Worm (Caenorhabditis elegans) whole organism, late embryonic: ENCODE data around the gene T24A6.16.

Source experiments
- K02D7.2 ChIP-seq: sonication (generic microtip); optimal IDR thresholded peaks from 2 replicates; lab custom pipeline; 2017; ENCODE audit warnings: mild to moderate bottlenecking, missing genetic modification characterization, missing compliant biosample characterization
- K09A11.1 ChIP-seq: sonication (generic microtip); optimal IDR thresholded peaks from 2 replicates; lab custom pipeline; 2017; ENCODE audit warnings: antibody characterized with exemption, mild to moderate bottlenecking, missing genetic modification characterization, missing compliant biosample characterization; ENCODE audit not compliant: insufficient read depth
- T23F11.4 ChIP-seq: fragments of 200-800 bp; sonication (Bioruptor generic); optimal IDR thresholded peaks from 2 replicates; lab custom pipeline; 2018; ENCODE audit warnings: mild to moderate bottlenecking, missing genetic modification characterization, missing compliant biosample characterization
- Y22D7AL.16 ChIP-seq: sonication (generic microtip); optimal IDR thresholded peaks from 2 replicates; lab custom pipeline; 2016; ENCODE audit warnings: missing genetic modification characterization, missing compliant biosample characterization
- ama-1 ChIP-seq: fragments of 150-350 bp; optimal IDR thresholded peaks from 2 replicates; lab custom pipeline; 2014
- ceh-14 ChIP-seq: sonication (generic microtip); optimal IDR thresholded peaks from 2 replicates; lab custom pipeline; 2016; ENCODE audit warnings: missing genotype, missing genetic modification characterization, missing compliant biosample characterization
- ceh-18 ChIP-seq: sonication (generic microtip); optimal IDR thresholded peaks from 2 replicates; lab custom pipeline; 2016; ENCODE audit warnings: missing genetic modification characterization, missing compliant biosample characterization
- ceh-19 ChIP-seq: fragments of 200-800 bp; sonication (Bioruptor generic); optimal IDR thresholded peaks from 2 replicates; lab custom pipeline; 2018; ENCODE audit warnings: mild to moderate bottlenecking, missing genetic modification characterization, missing compliant biosample characterization
- ceh-22 ChIP-seq: sonication (generic microtip); optimal IDR thresholded peaks from 2 replicates; lab custom pipeline; 2017; ENCODE audit warnings: missing biosample characterization, missing genetic modification characterization
- ceh-24 ChIP-seq: sonication (generic microtip); optimal IDR thresholded peaks from 2 replicates; lab custom pipeline; 2016; ENCODE audit warnings: mild to moderate bottlenecking, missing genetic modification characterization, missing compliant biosample characterization
- ceh-31 ChIP-seq: sonication (generic microtip); optimal IDR thresholded peaks from 2 replicates; lab custom pipeline; 2016; ENCODE audit warnings: missing genetic modification characterization, missing compliant biosample characterization
- ceh-34 ChIP-seq: sonication (generic microtip); optimal IDR thresholded peaks from 2 replicates; lab custom pipeline; 2016; ENCODE audit warnings: mild to moderate bottlenecking, missing genetic modification characterization, missing compliant biosample characterization
- ceh-45 ChIP-seq: fragments of 200-800 bp; sonication (Bioruptor generic); IDR thresholded peaks from 2 replicates; pipeline ENCODE4 v1.3.6; 2022; ENCODE audit warnings: missing genetic modification reagents, missing genetic modification characterization, missing compliant biosample characterization
- ceh-48 ChIP-seq: sonication (generic microtip); optimal IDR thresholded peaks from 2 replicates; lab custom pipeline; 2016; ENCODE audit warnings: missing genetic modification characterization, inconsistent platforms, missing compliant biosample characterization
- ceh-6 ChIP-seq: fragments of 200-800 bp; sonication (Bioruptor generic); optimal IDR thresholded peaks from 2 replicates; lab custom pipeline; 2018; ENCODE audit warnings: mild to moderate bottlenecking, missing genetic modification characterization, missing compliant biosample characterization
- che-1 ChIP-seq: sonication (generic microtip); optimal IDR thresholded peaks from 2 replicates; lab custom pipeline; 2016; ENCODE audit warnings: mild to moderate bottlenecking, missing genetic modification characterization, missing compliant biosample characterization
- dmd-4 ChIP-seq: sonication (generic microtip); optimal IDR thresholded peaks from 2 replicates; lab custom pipeline; 2016; ENCODE audit warnings: borderline replicate concordance, missing genetic modification characterization, missing compliant biosample characterization
- dve-1 ChIP-seq: sonication (generic microtip); optimal IDR thresholded peaks from 2 replicates; lab custom pipeline; 2017; ENCODE audit warnings: antibody characterized with exemption, mild to moderate bottlenecking, missing genetic modification characterization, missing compliant biosample characterization
- elt-2 ChIP-seq: sonication (generic microtip); optimal IDR thresholded peaks from 2 replicates; lab custom pipeline; 2016; ENCODE audit warnings: missing genetic modification reagents, missing genetic modification characterization, missing compliant biosample characterization
- elt-4 ChIP-seq: sonication (generic microtip); optimal IDR thresholded peaks from 2 replicates; lab custom pipeline; 2016; ENCODE audit warnings: missing genetic modification characterization, missing compliant biosample characterization
- ets-4 ChIP-seq: sonication (generic microtip); optimal IDR thresholded peaks from 2 replicates; lab custom pipeline; 2016; ENCODE audit warnings: missing genetic modification characterization, missing compliant biosample characterization
- eyg-1 ChIP-seq: sonication (generic microtip); optimal IDR thresholded peaks from 2 replicates; lab custom pipeline; 2016; ENCODE audit warnings: missing genotype, missing genetic modification characterization, missing compliant biosample characterization
- fax-1 ChIP-seq: sonication (generic microtip); optimal IDR thresholded peaks from 2 replicates; lab custom pipeline; 2016; ENCODE audit warnings: missing genotype, missing genetic modification characterization, missing compliant biosample characterization
- fkh-10 ChIP-seq: fragments of 150-350 bp; optimal IDR thresholded peaks from 2 replicates; lab custom pipeline; 2014; ENCODE audit warnings: missing biosample characterization, missing genetic modification reagents, missing genetic modification characterization
- fkh-6 ChIP-seq: sonication (generic microtip); optimal IDR thresholded peaks from 2 replicates; lab custom pipeline; 2016; ENCODE audit warnings: missing genetic modification characterization, missing compliant biosample characterization
- gmeb-2 ChIP-seq: sonication (generic microtip); optimal IDR thresholded peaks from 2 replicates; lab custom pipeline; 2016; ENCODE audit warnings: missing genetic modification characterization, inconsistent platforms, missing compliant biosample characterization
- hlh-13 ChIP-seq: fragments of 200-800 bp; sonication (Bioruptor generic); optimal IDR thresholded peaks from 2 replicates; lab custom pipeline; 2018; ENCODE audit warnings: mild to moderate bottlenecking, missing genetic modification characterization, missing compliant biosample characterization
- hlh-15 ChIP-seq: sonication (generic microtip); optimal IDR thresholded peaks from 2 replicates; lab custom pipeline; 2016; ENCODE audit warnings: missing genetic modification characterization, missing compliant biosample characterization
- hlh-30 ChIP-seq: sonication (generic microtip); optimal IDR thresholded peaks from 2 replicates; lab custom pipeline; 2017; ENCODE audit warnings: antibody characterized with exemption, missing genetic modification characterization, missing compliant biosample characterization; ENCODE audit not compliant: insufficient read depth
- hlh-6 ChIP-seq: sonication (generic microtip); optimal IDR thresholded peaks from 2 replicates; lab custom pipeline; 2016; ENCODE audit warnings: missing genotype, missing genetic modification characterization, missing compliant biosample characterization
- hlh-8 ChIP-seq: sonication (generic microtip); optimal IDR thresholded peaks from 2 replicates; lab custom pipeline; 2016; ENCODE audit warnings: missing genotype, missing genetic modification characterization, missing compliant biosample characterization
- lim-6 ChIP-seq: sonication (generic microtip); optimal IDR thresholded peaks from 2 replicates; lab custom pipeline; 2016; ENCODE audit warnings: missing genetic modification characterization, missing compliant biosample characterization
- lin-11 ChIP-seq: fragments of 200-800 bp; sonication (Bioruptor generic); optimal IDR thresholded peaks from 2 replicates; lab custom pipeline; 2018; ENCODE audit warnings: mild to moderate bottlenecking, missing genetic modification characterization, missing compliant biosample characterization
- madf-2 ChIP-seq: sonication (generic microtip); optimal IDR thresholded peaks from 2 replicates; lab custom pipeline; 2017; ENCODE audit warnings: missing genetic modification characterization, missing compliant biosample characterization
- mec-3 ChIP-seq: sonication (generic microtip); optimal IDR thresholded peaks from 2 replicates; lab custom pipeline; 2016; ENCODE audit warnings: borderline replicate concordance, missing genetic modification characterization, missing compliant biosample characterization
- nhr-11 ChIP-seq: fragments of 150-350 bp; optimal IDR thresholded peaks from 2 replicates; lab custom pipeline; 2014; ENCODE audit warnings: missing biosample characterization, missing genetic modification characterization
- odd-2 ChIP-seq: sonication (generic microtip); optimal IDR thresholded peaks from 2 replicates; lab custom pipeline; 2017; ENCODE audit warnings: antibody characterized with exemption, mild to moderate bottlenecking, missing genetic modification characterization, missing compliant biosample characterization
- pat-9 ChIP-seq: fragments of 200-800 bp; sonication (Bioruptor generic); optimal IDR thresholded peaks from 2 replicates; lab custom pipeline; 2018; ENCODE audit warnings: mild to moderate bottlenecking, missing genetic modification characterization, moderate library complexity, missing compliant biosample characterization
- pax-1 ChIP-seq: fragments of 150-350 bp; optimal IDR thresholded peaks from 2 replicates; lab custom pipeline; 2014; ENCODE audit warnings: missing biosample characterization, missing genetic modification characterization
- pha-2 ChIP-seq: sonication (generic microtip); optimal IDR thresholded peaks from 2 replicates; lab custom pipeline; 2017; ENCODE audit warnings: mild to moderate bottlenecking, missing genetic modification characterization, missing compliant biosample characterization
- pha-4 ChIP-seq: fragments of 150-350 bp; optimal IDR thresholded peaks from 2 replicates; lab custom pipeline; 2018; ENCODE audit warnings: missing biosample characterization, missing genetic modification reagents, missing genetic modification characterization
- pqm-1 ChIP-seq: sonication (generic microtip); optimal IDR thresholded peaks from 2 replicates; lab custom pipeline; 2016; ENCODE audit warnings: missing genetic modification characterization, missing compliant biosample characterization
- rnt-1 ChIP-seq: sonication (generic microtip); optimal IDR thresholded peaks from 2 replicates; lab custom pipeline; 2016; ENCODE audit warnings: missing genetic modification characterization, missing compliant biosample characterization
- sdc-2 ChIP-seq: sonication (generic microtip); optimal IDR thresholded peaks from 2 replicates; lab custom pipeline; 2016; ENCODE audit warnings: missing genotype, missing genetic modification characterization, missing compliant biosample characterization
- sox-2 ChIP-seq: fragments of 200-800 bp; sonication (Bioruptor generic); IDR thresholded peaks from 2 replicates; pipeline ENCODE4 v1.3.6; 2022; ENCODE audit warnings: missing genetic modification reagents, missing genetic modification characterization, missing compliant biosample characterization
- tbx-2 ChIP-seq: sonication (generic microtip); optimal IDR thresholded peaks from 2 replicates; lab custom pipeline; 2016; ENCODE audit warnings: missing genetic modification characterization, missing compliant biosample characterization
- tbx-7 ChIP-seq: sonication (generic microtip); optimal IDR thresholded peaks from 2 replicates; lab custom pipeline; 2016; ENCODE audit warnings: missing genotype, missing genetic modification characterization, missing compliant biosample characterization
- ttx-3 ChIP-seq: sonication (generic microtip); optimal IDR thresholded peaks from 2 replicates; lab custom pipeline; 2016; ENCODE audit warnings: missing genetic modification reagents, missing genetic modification characterization, missing compliant biosample characterization
- unc-42 ChIP-seq: sonication (generic microtip); optimal IDR thresholded peaks from 2 replicates; lab custom pipeline; 2016; ENCODE audit warnings: missing genotype, missing genetic modification characterization, missing compliant biosample characterization
- unc-55 ChIP-seq: sonication (generic microtip); optimal IDR thresholded peaks from 2 replicates; lab custom pipeline; 2017; ENCODE audit warnings: missing biosample characterization, missing genetic modification reagents, missing genetic modification characterization
- unc-86 ChIP-seq: sonication (generic microtip); optimal IDR thresholded peaks from 2 replicates; lab custom pipeline; 2016; ENCODE audit warnings: missing genetic modification characterization, missing compliant biosample characterization
- ztf-16 ChIP-seq: sonication (generic microtip); optimal IDR thresholded peaks from 2 replicates; lab custom pipeline; 2017; ENCODE audit warnings: missing genetic modification characterization, missing compliant biosample characterization

T24A6.16 gene

ce11 chrV:3588223-3588622, 25.5 kb upstream of the T24A6.16 start:
- no peak for TF ChIP-seq ama-1 (lab: Kevin White, UChicago)
- no peak for TF ChIP-seq hlh-8
- no peak for TF ChIP-seq unc-55 (GFP tag; lab: Kevin White, UChicago)
- TF ChIP-seq hlh-30 (tag; lab: Kevin White, UChicago), result no peak
- no peak for TF ChIP-seq pax-1 (tag; lab: Kevin White, UChicago)
- no peak for TF ChIP-seq K02D7.2 (tag; lab: Kevin White, UChicago)
- no peak for TF ChIP-seq rnt-1 (tag; lab: Kevin White, UChicago)
- TF ChIP-seq pha-4 (tag; lab: Kevin White, UChicago), result no peak
- TF ChIP-seq unc-86, result no peak
- TF ChIP-seq gmeb-2 (tag; lab: Kevin White, UChicago), result no peak
- TF ChIP-seq pqm-1, result no peak
- TF ChIP-seq hlh-13 (GFP tag; lab: Kevin White, UChicago), result no peak
- TF ChIP-seq ets-4, result no peak
- no peak for TF ChIP-seq fkh-10 (GFP tag; lab: Kevin White, UChicago)
- TF ChIP-seq lim-6 (tag; lab: Kevin White, UChicago), result no peak
- no peak for TF ChIP-seq ceh-14
- no peak for TF ChIP-seq ceh-31
- no peak for TF ChIP-seq ceh-19 (GFP tag; lab: Kevin White, UChicago)

- TF ChIP-seq ceh-6 (GFP tag; lab: Kevin White, UChicago) (peak; percentile 39), T23F11.4 (GFP tag; lab: Kevin White, UChicago) (no peak), mec-3 (tag; lab: Kevin White, UChicago) (peak; percentile 13), elt-2 (tag; lab: Kevin White, UChicago) (peak; percentile 81), hlh-15 (tag; lab: Kevin White, UChicago) (peak; percentile 31), che-1 (tag; lab: Kevin White, UChicago) (peak; percentile 70), sox-2 (GFP tag; lab: Robert Waterston, UW) (no peak; the same call in 1 of the 2 replicates), unc-86 (peak; percentile 11), madf-2 (tag; lab: Kevin White, UChicago) (no peak), nhr-11 (no peak), sdc-2 (tag; lab: Kevin White, UChicago) (peak; percentile 19), fkh-10 (GFP tag; lab: Kevin White, UChicago) (no peak), dve-1 (tag; lab: Kevin White, UChicago) (no peak), pha-2 (tag; lab: Kevin White, UChicago) (peak; percentile 80), hlh-30 (tag; lab: Kevin White, UChicago) (no peak), hlh-8 (no peak), K02D7.2 (tag; lab: Kevin White, UChicago) (peak; percentile 18), ceh-34 (tag; lab: Kevin White, UChicago) (peak; percentile 74), ceh-22 (tag; lab: Kevin White, UChicago) (no peak), fkh-6 (tag; lab: Kevin White, UChicago) (peak; percentile 33), hlh-6 (tag; lab: Kevin White, UChicago) (no peak), elt-4 (no peak), lim-6 (tag; lab: Kevin White, UChicago) (no peak), unc-42 (tag; lab: Kevin White, UChicago) (no peak), Y22D7AL.16 (tag; lab: Kevin White, UChicago) (no peak), ztf-16 (tag; lab: Kevin White, UChicago) (peak; percentile 15), odd-2 (peak; percentile 66), eyg-1 (tag; lab: Kevin White, UChicago) (no peak), tbx-2 (tag; lab: Kevin White, UChicago) (peak; percentile 74), dmd-4 (tag; lab: Kevin White, UChicago) (peak; percentile 45), ceh-48 (tag; lab: Kevin White, UChicago) (peak; percentile 34), ceh-31 (peak; percentile 62), pat-9 (tag; lab: Kevin White, UChicago) (peak; percentile 31), ttx-3 (tag; lab: Kevin White, UChicago) (peak; percentile 64), ceh-24 (tag; lab: Kevin White, UChicago) (peak; percentile 0), ceh-18 (tag; lab: Kevin White, UChicago) (peak; percentile 19), ceh-45 (GFP tag; lab: Robert Waterston, UW) (no peak), lin-11 (peak; percentile 50), tbx-7 (tag; lab: Kevin White, UChicago) (no peak), rnt-1 (tag; lab: Kevin White, UChicago) (no peak), fax-1 (tag; lab: Kevin White, UChicago) (peak; percentile 20), K09A11.1 (peak; percentile 54)
Measured at ce11 chrV:3587633-3588032, 24.9 kb upstream of the T24A6.16 start.
